Worm (Caenorhabditis elegans) whole organism, L3 larva: ENCODE data around the gene clec-153.

ENCODE experiments used
- ceh-9 ChIP-seq: sonication (generic microtip); optimal IDR thresholded peaks from 2 replicates; lab custom pipeline; 2018; ENCODE audit warnings: missing biosample characterization, missing genetic modification characterization
- elt-3 ChIP-seq, 3 experiments: fragments of 150-350 bp in 1 of 3; sonication (generic microtip) in 2 of 3; optimal IDR thresholded peaks; 2 replicates in 2 of 3; 4 replicates in 1 of 3; lab custom pipeline; 2014 to 2017; ENCODE audit warnings: missing biosample characterization in 3 of 3, missing genetic modification characterization in 3 of 3
- fkh-10 ChIP-seq: sonication (generic microtip); optimal IDR thresholded peaks from 2 replicates; lab custom pipeline; 2017; ENCODE audit warnings: missing biosample characterization, missing genetic modification reagents, missing genetic modification characterization
- fkh-2 ChIP-seq: fragments of 150-350 bp; optimal IDR thresholded peaks from 2 replicates; lab custom pipeline; 2014; ENCODE audit warnings: missing biosample characterization, missing genetic modification reagents, missing genetic modification characterization
- fos-1 ChIP-seq: fragments of 150-350 bp; optimal IDR thresholded peaks from 2 replicates; lab custom pipeline; 2014; ENCODE audit warnings: missing biosample characterization, missing genetic modification characterization
- lin-15B ChIP-seq: fragments of 150-350 bp; optimal IDR thresholded peaks from 2 replicates; lab custom pipeline; 2014; ENCODE audit warnings: missing biosample characterization, missing genetic modification characterization
- nfya-1 ChIP-seq: sonication (generic microtip); optimal IDR thresholded peaks from 2 replicates; lab custom pipeline; 2017; ENCODE audit warnings: missing genetic modification characterization, mild to moderate bottlenecking, missing compliant biosample characterization, antibody characterized with exemption, moderate library complexity; ENCODE audit not compliant: insufficient read depth
- nhr-11 ChIP-seq: fragments of 150-350 bp; optimal IDR thresholded peaks from 2 replicates; lab custom pipeline; 2014; ENCODE audit warnings: missing biosample characterization, missing genetic modification characterization
- nhr-237 ChIP-seq: fragments of 150-350 bp; optimal IDR thresholded peaks from 2 replicates; lab custom pipeline; 2014; ENCODE audit warnings: missing biosample characterization, missing genetic modification characterization
- nhr-43 ChIP-seq: sonication (generic microtip); optimal IDR thresholded peaks from 2 replicates; lab custom pipeline; 2016; ENCODE audit warnings: mild to moderate bottlenecking, missing genetic modification characterization, missing compliant biosample characterization; ENCODE audit not compliant: poor library complexity, severe bottlenecking
- nhr-76 ChIP-seq: fragments of 150-350 bp; sonication (generic microtip); optimal IDR thresholded peaks from 5 replicates; lab custom pipeline; 2014; ENCODE audit warnings: missing biosample characterization, missing genetic modification characterization
- nhr-77 ChIP-seq: fragments of 150-350 bp; optimal IDR thresholded peaks from 2 replicates; lab custom pipeline; 2014; ENCODE audit warnings: missing biosample characterization, missing genetic modification characterization
- snpc-4 ChIP-seq: fragments of 150-350 bp; optimal IDR thresholded peaks from 2 replicates; lab custom pipeline; 2014; ENCODE audit warnings: missing biosample characterization, missing genetic modification characterization

DNA sequence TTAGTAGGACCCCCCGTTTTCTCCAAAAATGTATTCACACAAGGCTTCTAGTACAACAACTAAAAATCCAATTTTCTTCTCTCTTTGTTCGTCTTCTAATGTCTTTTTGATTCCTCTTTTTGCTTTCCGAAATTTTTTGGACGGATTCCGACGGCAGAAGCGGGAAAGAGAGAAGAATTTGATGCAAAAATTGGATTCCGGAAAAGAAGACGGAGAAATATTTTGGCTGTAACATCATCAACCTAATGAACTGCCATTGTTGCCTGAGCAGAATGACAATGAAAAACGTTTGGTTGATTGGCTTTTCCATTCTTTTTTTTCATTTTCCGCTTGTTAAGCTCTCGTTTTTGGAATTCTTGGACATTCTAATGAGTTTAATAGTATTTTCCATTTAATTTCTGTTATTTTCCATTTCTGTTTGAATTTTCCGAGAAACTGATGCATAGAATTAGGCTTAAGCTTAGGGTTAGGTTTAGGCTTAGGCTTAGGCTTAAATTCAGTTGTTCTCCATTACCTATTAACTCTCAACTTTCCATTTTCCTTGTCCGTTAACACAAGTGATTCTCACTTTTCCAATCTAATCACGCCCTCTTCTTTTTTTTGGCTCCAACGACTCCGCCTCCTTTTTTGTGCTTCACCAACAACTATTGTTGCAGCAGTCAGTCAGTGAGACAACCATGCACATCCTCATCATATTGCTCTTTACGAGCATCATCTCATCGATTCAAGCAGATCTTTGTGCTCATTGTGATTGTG lies 12.5 kb upstream of the clec-153 start, which contains the start of gene lron-5:
- TF ChIP-seq nhr-237 (tag; lab: Kevin White, UChicago) = no peak
- TF ChIP-seq nhr-43 (tag; lab: Kevin White, UChicago) = no peak
- no peak for TF ChIP-seq nhr-77 (tag; lab: Kevin White, UChicago)
- no peak for TF ChIP-seq fkh-2 (tag; lab: Kevin White, UChicago)
- TF ChIP-seq nfya-1 = no peak
- TF ChIP-seq nhr-11 (tag; lab: Kevin White, UChicago) = no peak
- TF ChIP-seq lin-15B (tag; lab: Kevin White, UChicago) = no peak
- TF ChIP-seq nhr-76 = no peak
- peak; percentile 60 for TF ChIP-seq fkh-10 (GFP tag; lab: Kevin White, UChicago)
- TF ChIP-seq fos-1 (tag; lab: Kevin White, UChicago) = no peak
- no peak for TF ChIP-seq snpc-4
- no peak for TF ChIP-seq ceh-9 (tag; lab: Kevin White, UChicago)
- no peak for TF ChIP-seq elt-3 (tag; optimal IDR thresholded peaks at IDR 0.05; lab: Kevin White, UChicago)
